Fruit fly (Drosophila melanogaster): ENCODE results near the gene Nepl6.

The Nepl6 gene

DNA sequence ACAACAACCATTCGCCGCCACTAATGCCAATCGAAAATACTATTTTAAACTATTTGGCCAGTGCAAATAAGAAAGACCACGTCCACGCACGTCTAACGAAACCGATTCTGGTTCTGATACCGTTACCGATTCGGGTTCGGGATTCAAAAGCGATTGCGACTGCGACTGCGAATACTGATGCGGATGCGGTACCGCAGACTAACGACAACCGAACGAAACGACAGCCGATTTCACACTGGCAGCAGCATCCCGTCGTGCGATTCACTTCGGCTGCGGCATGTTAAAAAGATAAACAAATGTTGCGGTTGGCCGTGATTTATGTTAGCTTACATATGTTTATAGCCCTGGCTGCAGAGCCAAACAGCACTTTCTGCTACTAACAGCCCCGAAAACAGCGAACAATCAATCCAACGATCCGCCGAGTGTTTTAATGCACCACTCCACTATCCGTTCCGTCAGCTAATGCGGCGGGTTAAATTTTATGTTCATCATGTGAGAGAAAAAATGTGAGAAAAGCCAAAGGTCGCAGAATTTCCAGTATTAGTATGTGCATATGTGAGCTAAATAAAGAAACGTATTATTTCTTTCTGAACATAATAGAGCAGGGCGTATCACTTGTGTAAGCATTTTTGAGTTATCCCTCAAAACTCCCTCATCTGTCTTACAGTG lies 25.9 kb upstream of the Nepl6 start, which contains the start of gene DIP-epsilon (continued):
- TF ChIP-seq CG10979 (tag; optimal IDR thresholded peaks at IDR 0.05) = no peak
- TF ChIP-seq ttk (GFP tag; IDR thresholded peaks at IDR 0.05) = no peak
- TF ChIP-seq lola (GFP tag; optimal IDR thresholded peaks at IDR 0.05) = no peak
- TF ChIP-seq Hr78 (GFP tag; optimal IDR thresholded peaks at IDR 0.05) = peak in 1 of 2 experiments; percentile 63
- no peak for TF ChIP-seq CG4328 (GFP tag; optimal IDR thresholded peaks at IDR 0.05)
- TF ChIP-seq Jarid2 (GFP tag; optimal IDR thresholded peaks at IDR 0.05) = peak; percentile 90
- no peak for TF ChIP-seq CG10543 (GFP tag; optimal IDR thresholded peaks at IDR 0.05)
- peak; percentile 48 for TF ChIP-seq run (tag; optimal IDR thresholded peaks at IDR 0.05)
- no peak for TF ChIP-seq pan (optimal IDR thresholded peaks at IDR 0.05)
- peak in 1 of 2 experiments; percentile 30 for TF ChIP-seq pan (GFP tag; optimal IDR thresholded peaks at IDR 0.05 in 1 of 2, IDR thresholded peaks at IDR 0.05 in 1 of 2)
- peak; percentile 24; the same call in 1 of the 2 replicates for TF ChIP-seq CG13287 (GFP tag; IDR thresholded peaks at IDR 0.05; ENCODE audit: partially characterized antibody)
- peak; percentile 19; the same call in 1 of the 2 replicates for TF ChIP-seq amos (GFP tag; IDR thresholded peaks at IDR 0.05; ENCODE audit: partially characterized antibody)

DNA sequence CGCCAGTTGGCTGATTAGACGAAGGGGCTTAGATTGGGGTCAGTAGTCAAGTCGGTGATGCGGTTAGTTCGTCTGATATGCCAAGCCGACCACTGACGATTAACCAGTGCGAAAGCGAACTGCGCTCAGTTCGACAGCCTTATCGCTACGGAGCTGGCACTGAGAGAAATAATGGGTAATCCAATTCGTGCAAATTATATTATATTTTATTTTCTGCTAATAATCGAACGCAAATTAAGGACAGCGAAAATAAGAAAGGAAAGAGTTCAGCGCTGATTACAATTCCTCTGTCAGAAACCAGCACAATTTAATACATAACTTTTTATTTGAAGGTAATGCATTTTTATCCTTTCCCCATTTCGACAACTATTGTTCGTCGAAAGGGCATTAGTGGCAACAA lies 11.8 kb upstream of the Nepl6 start, which contains the start of gene CG42369:
TSS of gene CG42369 (minus strand) at position 101 of the 400 bp plus-strand sequence.
- TF ChIP-seq stwl (tag; optimal IDR thresholded peaks at IDR 0.05) (no peak), odd (GFP tag; optimal IDR thresholded peaks at IDR 0.05) (no peak), CG8281 (tag; optimal IDR thresholded peaks at IDR 0.05) (no peak), CG1832 (GFP tag; optimal IDR thresholded peaks at IDR 0.05) (no peak), CG8388 (GFP tag; optimal IDR thresholded peaks at IDR 0.05) (no peak), Lpt (GFP tag; optimal IDR thresholded peaks at IDR 0.05) (no peak), CG12391 (tag; optimal IDR thresholded peaks at IDR 0.05) (no peak), CG10462 (GFP tag; optimal IDR thresholded peaks at IDR 0.05) (no peak), Optix (GFP tag; IDR thresholded peaks at IDR 0.05) (no peak), ems (GFP tag; optimal IDR thresholded peaks at IDR 0.05) (no peak), CG9437 (GFP tag; optimal IDR thresholded peaks at IDR 0.05) (no peak), CG5245 (GFP tag; optimal IDR thresholded peaks at IDR 0.05) (no peak), sqz (GFP tag; optimal IDR thresholded peaks at IDR 0.05) (no peak), CG2116 (GFP tag; optimal IDR thresholded peaks at IDR 0.05) (no peak)

dm6 chr2L:6391469-6391868 lies 6.2 kb upstream of the Nepl6 start:
- TF ChIP-seq CTCF (GFP tag; optimal IDR thresholded peaks at IDR 0.05) (peak; percentile 74), CG14667 (GFP tag; IDR thresholded peaks at IDR 0.05) (no peak), al (GFP tag; IDR thresholded peaks at IDR 0.05) (no peak), NFAT (GFP tag; IDR thresholded peaks at IDR 0.05) (0 out of 2 replicates have a peak, but pooled peaks have one; percentile 2), bsh (GFP tag; optimal IDR thresholded peaks at IDR 0.05) (no peak), CG9609 (GFP tag; optimal IDR thresholded peaks at IDR 0.05) (no peak), CG6654 (GFP tag; optimal IDR thresholded peaks at IDR 0.05) (no peak)

- TF ChIP-seq ftz-f1 (GFP tag; optimal IDR thresholded peaks at IDR 0.05) = no peak
- no peak for TF ChIP-seq CG6683 (GFP tag; optimal IDR thresholded peaks at IDR 0.05)
- no peak for TF ChIP-seq CG2202 (tag; optimal IDR thresholded peaks at IDR 0.05)
- TF ChIP-seq ara (GFP tag; IDR thresholded peaks at IDR 0.05) = no peak
- TF ChIP-seq ab (GFP tag; optimal IDR thresholded peaks at IDR 0.05) = no peak
Observed at dm6 chr2L:6387068-6387467, 1.8 kb upstream of the Nepl6 start.

Measured in whole organism, embryonic.